Comparison of ENCODE assay signal across 4 worm cellular contexts in genomic region chrIII:5024393-5024964, ce11.
TF ChIP-seq lines count a peak whose summit lies in the region.

TSS of gene pcf-11 (plus strand) at chrIII:5024914.

TF ChIP-seq in whole organism, L2 larva, 48 proteins besides CTCF, POLR2A, EP300 and RAD21 (continues in another document):
- TF ChIP-seq nhr-23 (tag; optimal IDR thresholded peaks at IDR 0.05; lab: Kevin White, UChicago), result no peak
- TF ChIP-seq skn-1 (tag; optimal IDR thresholded peaks at IDR 0.05; lab: Kevin White, UChicago), result no peak
- TF ChIP-seq peb-1 (tag; optimal IDR thresholded peaks at IDR 0.05; lab: Kevin White, UChicago), result no peak
- TF ChIP-seq unc-55 (GFP tag; optimal IDR thresholded peaks at IDR 0.05; lab: Kevin White, UChicago), result peak; percentile 77
- TF ChIP-seq snpc-4 (tag; optimal IDR thresholded peaks at IDR 0.05; lab: Kevin White, UChicago), result no peak
- no peak for TF ChIP-seq ztf-4 (tag; optimal IDR thresholded peaks at IDR 0.05; lab: Kevin White, UChicago)
- TF ChIP-seq R02D3.7 (tag; optimal IDR thresholded peaks at IDR 0.05; lab: Kevin White, UChicago), result no peak
- peak; percentile 42 for TF ChIP-seq sma-3 (GFP tag; optimal IDR thresholded peaks at IDR 0.05; lab: Kevin White, UChicago)
- TF ChIP-seq unc-39 (tag; optimal IDR thresholded peaks at IDR 0.05; lab: Kevin White, UChicago), result no peak
- no peak for TF ChIP-seq ceh-16 (tag; optimal IDR thresholded peaks at IDR 0.05; lab: Kevin White, UChicago)
- peak; percentile 64 for TF ChIP-seq lin-13 (GFP tag; optimal IDR thresholded peaks at IDR 0.05; lab: Kevin White, UChicago)
- TF ChIP-seq lsy-2 (tag; optimal IDR thresholded peaks at IDR 0.05; lab: Kevin White, UChicago), result peak; percentile 43 to 63
- no peak for TF ChIP-seq alr-1 (tag; optimal IDR thresholded peaks at IDR 0.05; lab: Kevin White, UChicago)
- no peak for TF ChIP-seq lin-39 (tag; optimal IDR thresholded peaks at IDR 0.05; lab: Kevin White, UChicago)
- peak; percentile 75 for TF ChIP-seq lin-11 (tag; optimal IDR thresholded peaks at IDR 0.05; lab: Kevin White, UChicago)
- TF ChIP-seq elt-1 (tag; optimal IDR thresholded peaks at IDR 0.05; lab: Kevin White, UChicago), result no peak
- no peak for TF ChIP-seq nhr-12 (tag; optimal IDR thresholded peaks at IDR 0.05; lab: Kevin White, UChicago)
- peak; percentile 46 for TF ChIP-seq fos-1 (tag; optimal IDR thresholded peaks at IDR 0.05; lab: Kevin White, UChicago)
- TF ChIP-seq egl-27 (tag; optimal IDR thresholded peaks at IDR 0.05; lab: Kevin White, UChicago), result no peak
- TF ChIP-seq nhr-237 (tag; optimal IDR thresholded peaks at IDR 0.05; lab: Kevin White, UChicago), result no peak
- no peak for TF ChIP-seq Y55F3AM.14 (GFP tag; optimal IDR thresholded peaks at IDR 0.05; lab: Kevin White, UChicago)
- no peak for TF ChIP-seq nhr-21 (tag; optimal IDR thresholded peaks at IDR 0.05; lab: Kevin White, UChicago)
- TF ChIP-seq aly-2 (tag; optimal IDR thresholded peaks at IDR 0.05; lab: Kevin White, UChicago), result no peak
- no peak for TF ChIP-seq zag-1 (tag; optimal IDR thresholded peaks at IDR 0.05; lab: Kevin White, UChicago)

TF ChIP-seq in whole organism, L4 larva, 104 proteins besides CTCF, POLR2A, EP300 and RAD21 (continues in another document):
- TF ChIP-seq nhr-76 (tag; optimal IDR thresholded peaks at IDR 0.05; lab: Kevin White, UChicago) (no peak), hlh-11 (tag; optimal IDR thresholded peaks at IDR 0.05; lab: Kevin White, UChicago) (peak; percentile 64), nhr-111 (GFP tag; optimal IDR thresholded peaks at IDR 0.05; lab: Kevin White, UChicago) (no peak), daf-16 (GFP tag; optimal IDR thresholded peaks at IDR 0.05; lab: Kevin White, UChicago) (no peak), daf-16 (tag; optimal IDR thresholded peaks at IDR 0.05; lab: Kevin White, UChicago) (peak; percentile 27), zip-11 (GFP tag; IDR thresholded peaks at IDR 0.05; lab: Robert Waterston, UW) (no peak), lin-29 (GFP tag; IDR thresholded peaks at IDR 0.05; lab: Robert Waterston, UW) (no peak), F26F4.8 (GFP tag; conservative IDR thresholded peaks at IDR 0.05; lab: Robert Waterston, UW) (no peak), cey-2 (tag; optimal IDR thresholded peaks at IDR 0.05; lab: Kevin White, UChicago; ENCODE audit: borderline replicate concordance, insufficient read depth) (no peak), mep-1 (tag; optimal IDR thresholded peaks at IDR 0.05; lab: Kevin White, UChicago) (peak; percentile 64), zfp-2 (tag; optimal IDR thresholded peaks at IDR 0.05; lab: Kevin White, UChicago) (no peak), pha-4 (GFP tag; IDR thresholded peaks at IDR 0.05; lab: Robert Waterston, UW) (no peak), pha-4 (tag; optimal IDR thresholded peaks at IDR 0.05; lab: Kevin White, UChicago) (no peak), unc-62 (GFP tag; optimal IDR thresholded peaks at IDR 0.05 in 1 of 2; lab: Kevin White, UChicago) (no peak), unc-62 (tag; optimal IDR thresholded peaks at IDR 0.05; lab: Kevin White, UChicago) (no peak), daf-12 (tag; optimal IDR thresholded peaks at IDR 0.05; lab: Kevin White, UChicago) (no peak), Y5F2A.4 (GFP tag; optimal IDR thresholded peaks at IDR 0.05; lab: Kevin White, UChicago) (no peak), ceh-62 (tag; optimal IDR thresholded peaks at IDR 0.05; lab: Kevin White, UChicago) (no peak), spr-1 (tag; optimal IDR thresholded peaks at IDR 0.05; lab: Kevin White, UChicago) (no peak), dmd-6 (GFP tag; IDR thresholded peaks at IDR 0.05; lab: Robert Waterston, UW) (peak; percentile 13; the same call in 1 of the 2 replicates), php-3 (GFP tag; IDR thresholded peaks at IDR 0.05; lab: Robert Waterston, UW) (no peak), mes-2 (tag; optimal IDR thresholded peaks at IDR 0.05; lab: Kevin White, UChicago; ENCODE audit: poor library complexity, severe bottlenecking) (peak; percentile 75), ceh-32 (tag; optimal IDR thresholded peaks at IDR 0.05; lab: Kevin White, UChicago; ENCODE audit: poor library complexity) (no peak), Y105C5A.15 (GFP tag; IDR thresholded peaks at IDR 0.05; lab: Robert Waterston, UW) (no peak)

TF ChIP-seq in whole organism, late embryonic, 69 proteins besides CTCF, POLR2A, EP300 and RAD21:
- peak; percentile 35 for TF ChIP-seq rnt-1 (tag; optimal IDR thresholded peaks at IDR 0.05; lab: Kevin White, UChicago)
- TF ChIP-seq pag-3 (tag; optimal IDR thresholded peaks at IDR 0.05; lab: Kevin White, UChicago; ENCODE audit: borderline replicate concordance), result no peak
- peak; percentile 7 for TF ChIP-seq unc-86 (tag; optimal IDR thresholded peaks at IDR 0.05; lab: Kevin White, UChicago)
- peak; percentile 88 for TF ChIP-seq hlh-30 (tag; optimal IDR thresholded peaks at IDR 0.05; lab: Kevin White, UChicago; ENCODE audit: insufficient read depth)
- peak; percentile 63 for TF ChIP-seq ref-2 (tag; optimal IDR thresholded peaks at IDR 0.05; lab: Kevin White, UChicago)
- TF ChIP-seq tbx-2 (tag; optimal IDR thresholded peaks at IDR 0.05; lab: Kevin White, UChicago), result peak; percentile 17
- TF ChIP-seq unc-42 (tag; optimal IDR thresholded peaks at IDR 0.05; lab: Kevin White, UChicago), result peak; percentile 27
- peak; percentile 53 for TF ChIP-seq ceh-31 (tag; optimal IDR thresholded peaks at IDR 0.05; lab: Kevin White, UChicago)
- TF ChIP-seq dve-1 (tag; optimal IDR thresholded peaks at IDR 0.05; lab: Kevin White, UChicago), result no peak
- no peak for TF ChIP-seq C08G9.2 (tag; optimal IDR thresholded peaks at IDR 0.05; lab: Kevin White, UChicago)
- TF ChIP-seq ets-4 (tag; optimal IDR thresholded peaks at IDR 0.05; lab: Kevin White, UChicago), result peak; percentile 43
- peak; percentile 83 for TF ChIP-seq ceh-48 (tag; optimal IDR thresholded peaks at IDR 0.05; lab: Kevin White, UChicago)
- peak; percentile 14 for TF ChIP-seq pros-1 (tag; optimal IDR thresholded peaks at IDR 0.05; lab: Kevin White, UChicago)
- peak; percentile 70 for TF ChIP-seq unc-55 (GFP tag; optimal IDR thresholded peaks at IDR 0.05; lab: Kevin White, UChicago)
- peak; percentile 68 for TF ChIP-seq nfya-1 (tag; optimal IDR thresholded peaks at IDR 0.05; lab: Kevin White, UChicago)
- peak; percentile 18 for TF ChIP-seq ceh-2 (tag; optimal IDR thresholded peaks at IDR 0.05; lab: Kevin White, UChicago)
- TF ChIP-seq gmeb-2 (tag; optimal IDR thresholded peaks at IDR 0.05; lab: Kevin White, UChicago), result no peak

TF ChIP-seq in whole organism, mixed stage, embryonic, 35 proteins besides CTCF, POLR2A, EP300 and RAD21:
- TF ChIP-seq mep-1 (tag; optimal IDR thresholded peaks at IDR 0.05; lab: Kevin White, UChicago) (peak; percentile 1), sem-2 (GFP tag; optimal IDR thresholded peaks at IDR 0.05; lab: Kevin White, UChicago) (no peak), ces-1 (GFP tag; optimal IDR thresholded peaks at IDR 0.05; lab: Kevin White, UChicago) (peak; percentile 43), lin-32 (GFP tag; optimal IDR thresholded peaks at IDR 0.05; lab: Kevin White, UChicago) (peak; percentile 14), M03D4.4 (tag; optimal IDR thresholded peaks at IDR 0.05; lab: Kevin White, UChicago) (no peak), unc-39 (tag; optimal IDR thresholded peaks at IDR 0.05; lab: Kevin White, UChicago) (no peak), unc-120 (tag; optimal IDR thresholded peaks at IDR 0.05; lab: Kevin White, UChicago; ENCODE audit: poor library complexity, severe bottlenecking) (peak; percentile 13), elt-1 (tag; optimal IDR thresholded peaks at IDR 0.05; lab: Kevin White, UChicago; ENCODE audit: borderline replicate concordance, insufficient read depth) (no peak), nhr-28 (tag; optimal IDR thresholded peaks at IDR 0.05; lab: Kevin White, UChicago) (no peak), flh-1 (GFP tag; optimal IDR thresholded peaks at IDR 0.05; lab: Kevin White, UChicago) (no peak), unc-62 (GFP tag; optimal IDR thresholded peaks at IDR 0.05; lab: Kevin White, UChicago) (peak; percentile 3), ceh-39 (tag; optimal IDR thresholded peaks at IDR 0.05; lab: Kevin White, UChicago) (peak; percentile 84), hlh-1 (tag; optimal IDR thresholded peaks at IDR 0.05; lab: Kevin White, UChicago) (peak; percentile 61), ceh-83 (GFP tag; optimal IDR thresholded peaks at IDR 0.05; lab: Kevin White, UChicago) (peak; percentile 70), ham-2 (GFP tag; optimal IDR thresholded peaks at IDR 0.05; lab: Kevin White, UChicago) (peak; percentile 27), lsy-2 (tag; optimal IDR thresholded peaks at IDR 0.05; lab: Kevin White, UChicago) (peak; percentile 23), snpc-4 (tag; optimal IDR thresholded peaks at IDR 0.05; lab: Kevin White, UChicago) (no peak), blmp-1 (tag; optimal IDR thresholded peaks at IDR 0.05; lab: Kevin White, UChicago) (no peak)
